Worm (Caenorhabditis elegans) whole organism, L4 larva: ENCODE results near the gene ZK643.2.
A peak's percentile ranks its signal among the peaks of the same experiment; 100 is the strongest.

Source experiments
- F26F4.8 ChIP-seq: fragments of 200-800 bp; sonication (Bioruptor generic); conservative IDR thresholded peaks from 2 replicates; pipeline ENCODE4 v1.3.6; 2022; ENCODE audit warnings: missing genetic modification characterization, missing compliant biosample characterization
- R02D3.7 ChIP-seq: fragments of 150-350 bp; sonication (generic microtip); optimal IDR thresholded peaks from 3 replicates; lab custom pipeline; 2014; ENCODE audit warnings: missing biosample characterization, missing genetic modification characterization
- Y105C5A.15 ChIP-seq: fragments of 200-800 bp; sonication (Bioruptor generic); IDR thresholded peaks from 2 replicates; pipeline ENCODE4 v1.3.6; 2022; ENCODE audit warnings: missing genetic modification characterization, missing compliant biosample characterization
- Y75B8A.6 ChIP-seq: fragments of 200-800 bp; sonication (Bioruptor generic); IDR thresholded peaks from 2 replicates; pipeline ENCODE4 v1.3.6; 2022; ENCODE audit warnings: missing genetic modification reagents, missing genetic modification characterization, missing compliant biosample characterization
- ZK337.2 ChIP-seq: fragments of 200-800 bp; sonication (Bioruptor generic); IDR thresholded peaks from 2 replicates; pipeline ENCODE4 v1.3.6; 2022; ENCODE audit warnings: missing genetic modification reagents, missing genetic modification characterization, missing compliant biosample characterization
- aha-1 ChIP-seq: fragments of 150-350 bp; peaks from one replicate; lab custom pipeline; 2014; ENCODE audit warnings: missing biosample characterization, missing genetic modification characterization
- aly-2 ChIP-seq: sonication (generic microtip); optimal IDR thresholded peaks from 2 replicates; lab custom pipeline; 2018; ENCODE audit warnings: missing biosample characterization, missing genetic modification characterization
- attf-4 ChIP-seq: sonication (generic microtip); optimal IDR thresholded peaks from 3 replicates; lab custom pipeline; 2017; ENCODE audit warnings: missing biosample characterization, missing genetic modification characterization
- ceh-28 ChIP-seq: fragments of 150-350 bp; optimal IDR thresholded peaks from 2 replicates; lab custom pipeline; 2014; ENCODE audit warnings: missing biosample characterization, missing genetic modification reagents, missing genetic modification characterization
- ceh-82 ChIP-seq: sonication (generic microtip); optimal IDR thresholded peaks from 2 replicates; lab custom pipeline; 2017; ENCODE audit warnings: missing biosample characterization, missing genetic modification characterization
- ces-1 ChIP-seq: fragments of 150-350 bp; sonication (generic microtip); optimal IDR thresholded peaks from 4 replicates; lab custom pipeline; 2014; ENCODE audit warnings: missing biosample characterization, missing genetic modification reagents, missing genetic modification characterization
- cey-2 ChIP-seq: sonication (generic microtip); optimal IDR thresholded peaks from 3 replicates; lab custom pipeline; 2017; ENCODE audit warnings: missing genetic modification characterization, mild to moderate bottlenecking, missing compliant biosample characterization, antibody characterized with exemption, borderline replicate concordance; ENCODE audit not compliant: insufficient read depth
- daf-12 ChIP-seq: fragments of 150-350 bp; optimal IDR thresholded peaks from 2 replicates; lab custom pipeline; 2014; ENCODE audit warnings: missing biosample characterization, missing genetic modification reagents, missing genetic modification characterization
- daf-8 ChIP-seq: fragments of 200-800 bp; sonication (Bioruptor generic); IDR thresholded peaks from 2 replicates; pipeline ENCODE4 v1.3.6; 2022; ENCODE audit warnings: missing genetic modification characterization, missing compliant biosample characterization
- dpl-1 ChIP-seq: fragments of 150-350 bp; optimal IDR thresholded peaks from 2 replicates; lab custom pipeline; 2014; ENCODE audit warnings: missing biosample characterization, missing genetic modification reagents, missing genetic modification characterization
- egl-27 ChIP-seq: sonication (generic microtip); optimal IDR thresholded peaks from 3 replicates; lab custom pipeline; 2017; ENCODE audit warnings: missing biosample characterization, missing genetic modification reagents, missing genetic modification characterization
- egl-43 ChIP-seq: fragments of 200-800 bp; sonication (Bioruptor generic); IDR thresholded peaks from 2 replicates; pipeline ENCODE4 v1.3.6; 2022; ENCODE audit warnings: missing genetic modification reagents, missing genetic modification characterization, missing compliant biosample characterization
- fkh-10 ChIP-seq: fragments of 150-350 bp; optimal IDR thresholded peaks from 2 replicates; lab custom pipeline; 2014; ENCODE audit warnings: missing biosample characterization, missing genetic modification reagents, missing genetic modification characterization
- fos-1 ChIP-seq: fragments of 150-350 bp; optimal IDR thresholded peaks from 2 replicates; lab custom pipeline; 2014; ENCODE audit warnings: missing biosample characterization, missing genetic modification characterization
- gei-8 ChIP-seq: fragments of 200-800 bp; sonication (Bioruptor generic); optimal IDR thresholded peaks from 2 replicates; lab custom pipeline; 2018; ENCODE audit warnings: mild to moderate bottlenecking, missing genetic modification characterization, missing compliant biosample characterization
- hlh-11 ChIP-seq: fragments of 200-800 bp; sonication (Bioruptor generic); optimal IDR thresholded peaks from 2 replicates; lab custom pipeline; 2018; ENCODE audit warnings: mild to moderate bottlenecking, missing genetic modification characterization, missing compliant biosample characterization
- hlh-30 ChIP-seq: sonication (generic microtip); optimal IDR thresholded peaks from 2 replicates; lab custom pipeline; 2017; ENCODE audit warnings: antibody characterized with exemption, mild to moderate bottlenecking, missing genetic modification characterization, missing compliant biosample characterization; ENCODE audit not compliant: insufficient read depth
- hmg-1.1 ChIP-seq: fragments of 200-800 bp; sonication (Bioruptor generic); IDR thresholded peaks from 2 replicates; pipeline ENCODE4 v1.3.6; 2022; ENCODE audit warnings: missing genetic modification reagents, missing genetic modification characterization, missing compliant biosample characterization
- jun-1 ChIP-seq: fragments of 150-350 bp; optimal IDR thresholded peaks from 2 replicates; lab custom pipeline; 2014; ENCODE audit warnings: missing biosample characterization, missing genetic modification reagents, missing genetic modification characterization
- lim-7 ChIP-seq: fragments of 200-800 bp; sonication (Bioruptor generic); IDR thresholded peaks from 2 replicates; pipeline ENCODE4 v1.3.6; 2022; ENCODE audit warnings: missing genetic modification characterization, missing compliant biosample characterization
- lin-1 ChIP-seq: fragments of 200-800 bp; sonication (Bioruptor generic); IDR thresholded peaks from 2 replicates; pipeline ENCODE4 v1.3.6; 2022; ENCODE audit warnings: missing genetic modification reagents, missing genetic modification characterization, missing compliant biosample characterization
- lin-15B ChIP-seq: fragments of 150-350 bp; sonication (generic microtip); optimal IDR thresholded peaks from 3 replicates; lab custom pipeline; 2014; ENCODE audit warnings: missing biosample characterization, missing genetic modification characterization
- lin-29 ChIP-seq: fragments of 200-800 bp; sonication (Bioruptor generic); IDR thresholded peaks from 2 replicates; pipeline ENCODE4 v1.3.6; 2022; ENCODE audit warnings: missing genetic modification reagents, missing genetic modification characterization, missing compliant biosample characterization
- lin-39 ChIP-seq: fragments of 150-350 bp; optimal IDR thresholded peaks from 2 replicates; lab custom pipeline; 2014; ENCODE audit warnings: missing biosample characterization, missing genetic modification reagents, missing genetic modification characterization
- lsy-2 ChIP-seq, 2 experiments: fragments of 150-350 bp in 1 of 2; sonication (generic microtip) in 1 of 2; optimal IDR thresholded peaks; 2 replicates each; lab custom pipeline; 2014 to 2017; ENCODE audit warnings: missing biosample characterization in 2 of 2, missing genetic modification characterization in 2 of 2
- mdl-1 ChIP-seq, 2 experiments: fragments of 150-350 bp in 1 of 2; sonication (generic microtip) in 1 of 2; optimal IDR thresholded peaks; 2 replicates each; lab custom pipeline; 2014 to 2017; ENCODE audit warnings: missing biosample characterization in 2 of 2, missing genetic modification characterization in 2 of 2
- mdt-29 ChIP-seq: fragments of 200-800 bp; sonication (Bioruptor generic); IDR thresholded peaks from 2 replicates; pipeline ENCODE4 v1.3.6; 2022; ENCODE audit warnings: missing genetic modification reagents, missing genetic modification characterization, missing compliant biosample characterization
- mes-2 ChIP-seq: sonication (generic microtip); optimal IDR thresholded peaks from 2 replicates; lab custom pipeline; 2016; ENCODE audit warnings: missing genotype, mild to moderate bottlenecking, missing genetic modification characterization, missing compliant biosample characterization; ENCODE audit not compliant: poor library complexity, severe bottlenecking
- nhr-10 ChIP-seq: fragments of 150-350 bp; optimal IDR thresholded peaks from 2 replicates; lab custom pipeline; 2014; ENCODE audit warnings: missing biosample characterization, missing genetic modification characterization
- nhr-102 ChIP-seq: sonication (generic microtip); optimal IDR thresholded peaks from 2 replicates; lab custom pipeline; 2016; ENCODE audit warnings: mild to moderate bottlenecking, missing genetic modification characterization, moderate library complexity, missing compliant biosample characterization
- nhr-237 ChIP-seq: sonication (generic microtip); optimal IDR thresholded peaks from 2 replicates; lab custom pipeline; 2017; ENCODE audit warnings: missing biosample characterization, missing genetic modification characterization
- nhr-42 ChIP-seq: fragments of 200-800 bp; sonication (Bioruptor generic); IDR thresholded peaks from 2 replicates; pipeline ENCODE4 v1.3.6; 2022; ENCODE audit warnings: missing genetic modification characterization, missing compliant biosample characterization
- nhr-48 ChIP-seq: sonication (generic microtip); optimal IDR thresholded peaks from 2 replicates; lab custom pipeline; 2016; ENCODE audit warnings: mild to moderate bottlenecking, missing genetic modification characterization, missing compliant biosample characterization
- nhr-6 ChIP-seq: fragments of 150-350 bp; optimal IDR thresholded peaks from 2 replicates; lab custom pipeline; 2014; ENCODE audit warnings: missing biosample characterization, missing genetic modification characterization
- nhr-76 ChIP-seq: fragments of 150-350 bp; optimal IDR thresholded peaks from 2 replicates; lab custom pipeline; 2014; ENCODE audit warnings: missing biosample characterization, missing genetic modification characterization
- nhr-77 ChIP-seq: fragments of 150-350 bp; optimal IDR thresholded peaks from 2 replicates; lab custom pipeline; 2014; ENCODE audit warnings: missing biosample characterization, missing genetic modification characterization
- pha-4 ChIP-seq, 2 experiments: fragments of 150-350 bp in 1 of 2; fragments of 200-800 bp in 1 of 2; sonication (Bioruptor generic) in 1 of 2; IDR thresholded peaks in 1 of 2; optimal IDR thresholded peaks in 1 of 2; 2 replicates each; pipeline versions ENCODE4 v1.3.6 to Lab custom; 2014 to 2022; ENCODE audit warnings: missing genetic modification characterization in 2 of 2, missing genetic modification reagents in 2 of 2, missing biosample characterization in 1 of 2, missing compliant biosample characterization in 1 of 2
- rbr-2 ChIP-seq: sonication (generic microtip); optimal IDR thresholded peaks from 2 replicates; lab custom pipeline; 2016; ENCODE audit warnings: missing genotype, missing genetic modification characterization, missing compliant biosample characterization
- sdz-12 ChIP-seq: fragments of 200-800 bp; sonication (Bioruptor generic); optimal IDR thresholded peaks from 2 replicates; lab custom pipeline; 2018; ENCODE audit warnings: mild to moderate bottlenecking, missing genetic modification characterization, missing compliant biosample characterization
- set-16 ChIP-seq: fragments of 200-800 bp; sonication (Bioruptor generic); IDR thresholded peaks from 2 replicates; pipeline ENCODE4 v1.3.6; 2022; ENCODE audit warnings: missing genetic modification reagents, missing genetic modification characterization, missing compliant biosample characterization
- spr-1 ChIP-seq: sonication (generic microtip); optimal IDR thresholded peaks from 2 replicates; lab custom pipeline; 2016; ENCODE audit warnings: mild to moderate bottlenecking, missing genetic modification characterization, missing compliant biosample characterization
- unc-130 ChIP-seq: sonication (generic microtip); optimal IDR thresholded peaks from 2 replicates; lab custom pipeline; 2016; ENCODE audit warnings: missing genetic modification reagents, missing genetic modification characterization, missing compliant biosample characterization
- zag-1 ChIP-seq: fragments of 150-350 bp; optimal IDR thresholded peaks from 2 replicates; lab custom pipeline; 2014; ENCODE audit warnings: missing biosample characterization, missing genetic modification characterization
- zfp-3 ChIP-seq: fragments of 200-800 bp; sonication (Bioruptor generic); conservative IDR thresholded peaks from 2 replicates; pipeline ENCODE4 v1.3.6; 2022; ENCODE audit warnings: missing genetic modification reagents, missing genetic modification characterization, missing compliant biosample characterization
- zip-2 ChIP-seq: fragments of 150-350 bp; optimal IDR thresholded peaks from 2 replicates; lab custom pipeline; 2014; ENCODE audit warnings: missing biosample characterization, missing genetic modification characterization
- ztf-11 ChIP-seq: fragments of 150-350 bp; optimal IDR thresholded peaks from 2 replicates; lab custom pipeline; 2014; ENCODE audit warnings: missing biosample characterization, missing genetic modification characterization

The ZK643.2 gene

ce11 chrIII:8956146-8956646, at the start of gene ZK643.2, which contains the start of gene ZK643.5:
ZK643.2 (plus strand) TSS chrIII:8956540.
ZK643.5 (minus strand) TSS chrIII:8956196.
- TF ChIP-seq attf-4 (no peak), hlh-30 (tag; lab: Kevin White, UChicago) (peak; percentile 76), fos-1 (tag; lab: Kevin White, UChicago) (no peak), aly-2 (tag; lab: Kevin White, UChicago) (no peak), nhr-48 (tag; lab: Kevin White, UChicago) (no peak), mdt-29 (no peak), nhr-10 (tag; lab: Kevin White, UChicago) (no peak), pha-4 (GFP tag; IDR thresholded peaks at IDR 0.05; lab: Robert Waterston, UW) (peak; percentile 64; the same call in 1 of the 2 replicates), pha-4 (tag; optimal IDR thresholded peaks at IDR 0.05; lab: Kevin White, UChicago) (peak; percentile 24), zag-1 (tag; lab: Kevin White, UChicago) (no peak), sdz-12 (GFP tag; lab: Kevin White, UChicago) (no peak), lin-1 (GFP tag; lab: Robert Waterston, UW) (no peak), egl-27 (tag; lab: Kevin White, UChicago) (no peak), nhr-6 (no peak), egl-43 (GFP tag; lab: Robert Waterston, UW) (no peak), zfp-3 (GFP tag; lab: Robert Waterston, UW) (no peak), ceh-28 (tag; lab: Kevin White, UChicago) (peak; percentile 79), rbr-2 (tag; lab: Kevin White, UChicago) (peak; percentile 39), aha-1 (no peak), R02D3.7 (tag; lab: Kevin White, UChicago) (no peak), cey-2 (tag; lab: Kevin White, UChicago) (no peak), lin-15B (tag; lab: Kevin White, UChicago) (no peak), lin-29 (no peak), daf-12 (tag; lab: Kevin White, UChicago) (no peak), Y75B8A.6 (GFP tag; lab: Robert Waterston, UW) (no peak), hlh-11 (peak; percentile 38), ztf-11 (no peak), unc-130 (GFP tag; lab: Kevin White, UChicago) (no peak), nhr-77 (tag; lab: Kevin White, UChicago) (no peak), lin-39 (no peak), F26F4.8 (GFP tag; lab: Robert Waterston, UW) (no peak), mdl-1 (tag; optimal IDR thresholded peaks at IDR 0.05; lab: Kevin White, UChicago) (peak in 1 of 2 experiments; percentile 21), ces-1 (GFP tag; lab: Kevin White, UChicago) (no peak), daf-8 (GFP tag; lab: Robert Waterston, UW) (no peak), zip-2 (no peak), set-16 (no peak), nhr-102 (tag; lab: Kevin White, UChicago) (no peak), lsy-2 (tag; optimal IDR thresholded peaks at IDR 0.05; lab: Kevin White, UChicago) (peak in 1 of 2 experiments; percentile 97), spr-1 (no peak), nhr-42 (GFP tag; lab: Robert Waterston, UW) (no peak), hmg-1.1 (0 out of 2 replicates have a peak, but pooled peaks have one; percentile 26), Y105C5A.15 (GFP tag; lab: Robert Waterston, UW) (no peak), gei-8 (no peak), nhr-237 (tag; lab: Kevin White, UChicago) (no peak), fkh-10 (GFP tag; lab: Kevin White, UChicago) (peak; percentile 2), nhr-76 (no peak), mes-2 (tag; lab: Kevin White, UChicago) (peak; percentile 88), ZK337.2 (GFP tag; lab: Robert Waterston, UW) (no peak), jun-1 (tag; lab: Kevin White, UChicago) (no peak), ceh-82 (tag; lab: Kevin White, UChicago) (no peak), dpl-1 (GFP tag; lab: Kevin White, UChicago) (peak; percentile 80), lim-7 (GFP tag; lab: Robert Waterston, UW) (no peak)
